Fruit fly (Drosophila melanogaster) whole organism, pupa: ENCODE data around the gene CG1971.

Source experiments
- CG10348 ChIP-seq: fragments of 200-800 bp; sonication (Bioruptor generic); IDR thresholded peaks from 2 replicates; pipeline ENCODE4 v1.3.6; 2022; ENCODE audit warnings: missing biosample characterization, missing genetic modification characterization
- CG12605 ChIP-seq: fragments of 200-800 bp; sonication (Bioruptor generic); IDR thresholded peaks from 2 replicates; pipeline ENCODE4 v1.3.6; 2022; ENCODE audit warnings: missing biosample characterization, missing genetic modification characterization
- CG13204 ChIP-seq: fragments of 200-800 bp; sonication (Bioruptor generic); optimal IDR thresholded peaks from 2 replicates; lab custom pipeline; 2018; ENCODE audit warnings: missing biosample characterization, mild to moderate bottlenecking, missing genetic modification characterization, moderate library complexity
- CG17806 ChIP-seq: fragments of 200-800 bp; sonication (Bioruptor generic); optimal IDR thresholded peaks from 2 replicates; lab custom pipeline; 2018; ENCODE audit warnings: missing biosample characterization, mild to moderate bottlenecking, missing genetic modification characterization, moderate library complexity
- CG32121 ChIP-seq: fragments of 200-800 bp; sonication (Bioruptor generic); IDR thresholded peaks from 2 replicates; pipeline ENCODE4 v1.3.6; 2022; ENCODE audit warnings: missing biosample characterization, missing genetic modification characterization
- CG34367 ChIP-seq: fragments of 200-800 bp; sonication (Bioruptor generic); optimal IDR thresholded peaks from 2 replicates; lab custom pipeline; 2018; ENCODE audit warnings: missing biosample characterization, mild to moderate bottlenecking, missing genetic modification characterization
- CG4496 ChIP-seq: fragments of 200-800 bp; sonication (Bioruptor generic); IDR thresholded peaks from 3 replicates; pipeline ENCODE4 v1.3.6; 2022; ENCODE audit warnings: missing biosample characterization, missing genetic modification characterization
- CG8301 ChIP-seq: fragments of 200-800 bp; sonication (Bioruptor generic); optimal IDR thresholded peaks from 2 replicates; lab custom pipeline; 2018; ENCODE audit warnings: missing biosample characterization, mild to moderate bottlenecking, missing genetic modification characterization
- D1 ChIP-seq: fragments of 200-800 bp; sonication (Bioruptor generic); optimal IDR thresholded peaks from 2 replicates; lab custom pipeline; 2018; ENCODE audit warnings: missing biosample characterization, mild to moderate bottlenecking, missing genetic modification characterization, moderate library complexity
- EcR ChIP-seq: fragments of 200-800 bp; sonication (Bioruptor generic); optimal IDR thresholded peaks from 3 replicates; lab custom pipeline; 2019; ENCODE audit warnings: missing biosample characterization, missing genetic modification characterization, mild to moderate bottlenecking, moderate library complexity, missing genetic modification reagents
- Ets98B ChIP-seq: fragments of 200-800 bp; sonication (Bioruptor generic); IDR thresholded peaks from 2 replicates; pipeline ENCODE4 v1.3.6; 2022; ENCODE audit warnings: missing biosample characterization, missing genetic modification characterization
- Snoo ChIP-seq: fragments of 200-800 bp; sonication (Bioruptor generic); optimal IDR thresholded peaks from 3 replicates; lab custom pipeline; 2017; ENCODE audit warnings: missing biosample characterization, mild to moderate bottlenecking, missing genetic modification characterization, inconsistent platforms
- fd96Ca ChIP-seq: fragments of 200-800 bp; sonication (Bioruptor generic); IDR thresholded peaks from 3 replicates; pipeline ENCODE4 v1.3.6; 2022; ENCODE audit warnings: missing biosample characterization, missing genetic modification characterization
- gl ChIP-seq: fragments of 200-800 bp; sonication (Bioruptor generic); optimal IDR thresholded peaks from 2 replicates; lab custom pipeline; 2018; ENCODE audit warnings: missing biosample characterization, mild to moderate bottlenecking, missing genetic modification characterization

DNA sequence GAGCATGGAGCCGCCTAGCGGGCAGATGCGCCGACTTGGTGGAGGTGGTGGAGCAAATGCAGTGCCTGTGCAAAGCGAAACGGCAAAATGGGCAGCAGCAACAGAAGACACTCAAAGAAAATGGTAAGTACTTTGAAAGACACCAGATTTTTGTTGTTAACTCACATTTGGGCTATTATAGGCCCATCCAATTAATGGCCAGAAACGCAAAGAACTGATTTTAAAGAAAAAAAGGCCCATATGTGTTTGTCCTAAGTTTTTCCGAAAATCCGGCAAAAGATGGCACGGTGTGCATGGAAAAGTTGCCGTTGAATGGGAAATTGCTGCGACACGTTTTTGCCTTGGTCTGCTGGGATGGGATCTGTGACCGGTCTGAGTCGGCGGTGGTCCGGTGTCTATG, 37.1 kb upstream of the CG1971 start:
- TF ChIP-seq Ets98B (GFP tag; lab: Robert Waterston, UW) (peak; percentile 89), CG8301 (tag; lab: Kevin White, UChicago) (peak; percentile 92), Snoo (tag; lab: Kevin White, UChicago) (no peak), D1 (tag; lab: Kevin White, UChicago) (no peak), CG12605 (peak; percentile 68), fd96Ca (GFP tag; lab: Robert Waterston, UW) (peak; percentile 93), CG34367 (tag; lab: Kevin White, UChicago) (no peak), EcR (GFP tag; lab: Kevin White, UChicago) (no peak), CG17806 (peak; percentile 61), CG4496 (GFP tag; lab: Robert Waterston, UW) (peak; percentile 89), CG10348 (GFP tag; lab: Robert Waterston, UW) (no peak), CG13204 (GFP tag; lab: Kevin White, UChicago) (no peak), gl (tag; lab: Kevin White, UChicago) (no peak), CG32121 (GFP tag; lab: Robert Waterston, UW) (peak; percentile 85)
